Worm (Caenorhabditis elegans) whole organism, L4 larva: ENCODE measurements around the gene C08F11.17.
"Not testable (repeated sequence)": the region's sequence is repeated elsewhere in the genome, so short reads cannot be mapped to it uniquely, and the experiment has no call there.

Experiments used
- ama-1 ChIP-seq: fragments of 150-350 bp; optimal IDR thresholded peaks from 2 replicates; lab custom pipeline; 2014; ENCODE audit warnings: inconsistent platforms, mixed read lengths
- cey-2 ChIP-seq: sonication (generic microtip); optimal IDR thresholded peaks from 3 replicates; lab custom pipeline; 2017; ENCODE audit warnings: missing genetic modification characterization, mild to moderate bottlenecking, missing compliant biosample characterization, antibody characterized with exemption, borderline replicate concordance; ENCODE audit not compliant: insufficient read depth
- dve-1 ChIP-seq: sonication (generic microtip); optimal IDR thresholded peaks from 2 replicates; lab custom pipeline; 2017; ENCODE audit warnings: antibody characterized with exemption, mild to moderate bottlenecking, missing genetic modification characterization, missing compliant biosample characterization; ENCODE audit not compliant: insufficient read depth
- fkh-10 ChIP-seq: fragments of 150-350 bp; optimal IDR thresholded peaks from 2 replicates; lab custom pipeline; 2014; ENCODE audit warnings: missing biosample characterization, missing genetic modification reagents, missing genetic modification characterization
- lim-7 ChIP-seq: fragments of 200-800 bp; sonication (Bioruptor generic); IDR thresholded peaks from 2 replicates; pipeline ENCODE4 v1.3.6; 2022; ENCODE audit warnings: missing genetic modification characterization, missing compliant biosample characterization
- lin-1 ChIP-seq: fragments of 200-800 bp; sonication (Bioruptor generic); IDR thresholded peaks from 2 replicates; pipeline ENCODE4 v1.3.6; 2022; ENCODE audit warnings: missing genetic modification reagents, missing genetic modification characterization, missing compliant biosample characterization
- lin-29 ChIP-seq: fragments of 200-800 bp; sonication (Bioruptor generic); IDR thresholded peaks from 2 replicates; pipeline ENCODE4 v1.3.6; 2022; ENCODE audit warnings: missing genetic modification reagents, missing genetic modification characterization, missing compliant biosample characterization
- nhr-11 ChIP-seq: fragments of 150-350 bp; optimal IDR thresholded peaks from 2 replicates; lab custom pipeline; 2014; ENCODE audit warnings: missing biosample characterization, missing genetic modification characterization
- unc-130 ChIP-seq: sonication (generic microtip); optimal IDR thresholded peaks from 2 replicates; lab custom pipeline; 2016; ENCODE audit warnings: missing genetic modification reagents, missing genetic modification characterization, missing compliant biosample characterization

- TF ChIP-seq nhr-11 (tag; lab: Kevin White, UChicago); dve-1 (tag; lab: Kevin White, UChicago); lim-7 (GFP tag; lab: Robert Waterston, UW); lin-29 (GFP tag; lab: Robert Waterston, UW); fkh-10 (GFP tag; lab: Kevin White, UChicago); cey-2 (tag; lab: Kevin White, UChicago); unc-130 (GFP tag; lab: Kevin White, UChicago); lin-1 (GFP tag; lab: Robert Waterston, UW); ama-1 (lab: Kevin White, UChicago): not testable (repeated sequence)
Observed at ce11 chrIV:13658142-13658541, 8.0 kb upstream of the C08F11.17 start.
